Fruit fly (Drosophila melanogaster) whole organism, adult: ENCODE measurements around the gene CG43219.

ENCODE experiments used
- CG11617 ChIP-seq: fragments of 200-800 bp; sonication (Bioruptor generic); optimal IDR thresholded peaks from 2 replicates; lab custom pipeline; 2017; ENCODE audit warnings: mild to moderate bottlenecking, missing biosample characterization, missing genetic modification reagents, missing genetic modification characterization
- CG12768 ChIP-seq: fragments of 200-800 bp; sonication (Bioruptor generic); optimal IDR thresholded peaks from 2 replicates; lab custom pipeline; 2017; ENCODE audit warnings: missing biosample characterization, missing genetic modification characterization, mild to moderate bottlenecking, moderate library complexity, missing genetic modification reagents
- CG14711 ChIP-seq: fragments of 200-800 bp; sonication (Bioruptor generic); optimal IDR thresholded peaks from 2 replicates; lab custom pipeline; 2018; ENCODE audit warnings: missing biosample characterization, mild to moderate bottlenecking, missing genetic modification characterization, moderate library complexity
- CG1620 ChIP-seq: fragments of 200-800 bp; sonication (Bioruptor generic); optimal IDR thresholded peaks from 2 replicates; lab custom pipeline; 2016; ENCODE audit warnings: missing biosample characterization, missing genetic modification characterization
- CG33017 ChIP-seq: fragments of 200-800 bp; sonication (Bioruptor generic); optimal IDR thresholded peaks from 2 replicates; lab custom pipeline; 2018; ENCODE audit warnings: missing biosample characterization, mild to moderate bottlenecking, missing genetic modification characterization, moderate library complexity
- CG5204 ChIP-seq: fragments of 200-800 bp; sonication (Bioruptor generic); optimal IDR thresholded peaks from 2 replicates; lab custom pipeline; 2016; ENCODE audit warnings: missing biosample characterization, missing genetic modification characterization
- CG7045 ChIP-seq: fragments of 200-800 bp; sonication (Bioruptor generic); optimal IDR thresholded peaks from 2 replicates; lab custom pipeline; 2017; ENCODE audit warnings: missing biosample characterization, mild to moderate bottlenecking, missing genetic modification characterization
- CG7101 ChIP-seq: fragments of 200-800 bp; sonication (Bioruptor generic); optimal IDR thresholded peaks from 2 replicates; lab custom pipeline; 2018; ENCODE audit warnings: missing biosample characterization, mild to moderate bottlenecking, missing genetic modification characterization, moderate library complexity
- Clk ChIP-seq: fragments of 200-800 bp; sonication (Bioruptor generic); optimal IDR thresholded peaks from 2 replicates; lab custom pipeline; 2017; ENCODE audit warnings: missing biosample characterization, missing genetic modification characterization
- Crg-1 ChIP-seq: fragments of 200-800 bp; sonication (Bioruptor generic); optimal IDR thresholded peaks from 2 replicates; lab custom pipeline; 2016; ENCODE audit warnings: missing biosample characterization, missing genetic modification characterization
- Hr96 ChIP-seq: fragments of 200-800 bp; sonication (Bioruptor generic); optimal IDR thresholded peaks from 2 replicates; lab custom pipeline; 2016; ENCODE audit warnings: missing biosample characterization, missing genetic modification characterization
- Mnt ChIP-seq: fragments of 200-800 bp; sonication (Bioruptor generic); optimal IDR thresholded peaks from 2 replicates; lab custom pipeline; 2016; ENCODE audit warnings: missing biosample characterization, mild to moderate bottlenecking, missing genetic modification characterization
- bab1 ChIP-seq: fragments of 200-800 bp; sonication (Bioruptor generic); optimal IDR thresholded peaks from 3 replicates; lab custom pipeline; 2019; ENCODE audit warnings: missing biosample characterization, mild to moderate bottlenecking, missing genetic modification characterization, moderate library complexity
- cic ChIP-seq: fragments of 200-800 bp; sonication (Bioruptor generic); optimal IDR thresholded peaks from 2 replicates; lab custom pipeline; 2017; ENCODE audit warnings: missing biosample characterization, mild to moderate bottlenecking, missing genetic modification characterization, moderate library complexity
- cnc ChIP-seq, 2 experiments: fragments of >200 bp; optimal IDR thresholded peaks; 2 replicates each; lab custom pipeline; 2017
- kay ChIP-seq: fragments of 200-800 bp; sonication (Bioruptor generic); peaks from one replicate; lab custom pipeline; 2016; ENCODE audit warnings: missing biosample characterization, missing genetic modification characterization, borderline replicate concordance
- ovo ChIP-seq: fragments of 200-800 bp; sonication (Bioruptor generic); optimal IDR thresholded peaks from 2 replicates; lab custom pipeline; 2016; ENCODE audit warnings: missing biosample characterization, missing genetic modification characterization
- pad ChIP-seq: fragments of 200-800 bp; sonication (Bioruptor generic); optimal IDR thresholded peaks from 3 replicates; lab custom pipeline; 2017; ENCODE audit warnings: missing biosample characterization, missing genetic modification characterization, mild to moderate bottlenecking, moderate library complexity, missing genetic modification reagents
- tj ChIP-seq: fragments of 200-800 bp; sonication (Bioruptor generic); optimal IDR thresholded peaks from 3 replicates; lab custom pipeline; 2017; ENCODE audit warnings: missing biosample characterization, mild to moderate bottlenecking, missing genetic modification characterization, moderate library complexity
- toe ChIP-seq: fragments of 200-800 bp; sonication (Bioruptor generic); optimal IDR thresholded peaks from 2 replicates; lab custom pipeline; 2016; ENCODE audit warnings: missing biosample characterization, missing genetic modification characterization

CG43219 gene

dm6 chr3L:21223268-21223667, 3.1 kb downstream of the CG43219 start:
- TF ChIP-seq Mnt (no peak), CG14711 (tag; lab: Kevin White, UChicago) (no peak), Clk (GFP tag; lab: Kevin White, UChicago) (no peak), CG1620 (no peak), Crg-1 (no peak), tj (GFP tag; lab: Kevin White, UChicago) (no peak), cnc (optimal IDR thresholded peaks at IDR 0.05; lab: Kevin White, UChicago) (no peak), toe (GFP tag; lab: Kevin White, UChicago) (no peak), ovo (GFP tag; lab: Kevin White, UChicago) (no peak), bab1 (GFP tag; lab: Kevin White, UChicago) (no peak), Hr96 (no peak), CG11617 (GFP tag; lab: Kevin White, UChicago) (no peak), CG12768 (GFP tag; lab: Kevin White, UChicago) (no peak), kay (GFP tag; lab: Kevin White, UChicago) (no peak), CG7101 (tag; lab: Kevin White, UChicago) (no peak), CG5204 (GFP tag; lab: Kevin White, UChicago) (no peak), cic (GFP tag; lab: Kevin White, UChicago) (no peak)

dm6 chr3L:21224274-21224673, 4.1 kb downstream of the CG43219 start:
- no peak for TF ChIP-seq cic (GFP tag; lab: Kevin White, UChicago)
- no peak for TF ChIP-seq cnc (optimal IDR thresholded peaks at IDR 0.05; lab: Kevin White, UChicago)
- no peak for TF ChIP-seq kay (GFP tag; lab: Kevin White, UChicago)
- TF ChIP-seq tj (GFP tag; lab: Kevin White, UChicago) = peak; percentile 5
- TF ChIP-seq CG7045 (GFP tag; lab: Kevin White, UChicago) = peak; percentile 4
- no peak for TF ChIP-seq ovo (GFP tag; lab: Kevin White, UChicago)
- TF ChIP-seq toe (GFP tag; lab: Kevin White, UChicago) = no peak
- TF ChIP-seq Crg-1 = no peak
- peak; percentile 7 for TF ChIP-seq CG33017 (tag; lab: Kevin White, UChicago)
- no peak for TF ChIP-seq CG5204 (GFP tag; lab: Kevin White, UChicago)
- no peak for TF ChIP-seq pad (GFP tag; lab: Kevin White, UChicago)
- no peak for TF ChIP-seq Hr96
- no peak for TF ChIP-seq CG1620
- TF ChIP-seq Mnt = no peak
- no peak for TF ChIP-seq bab1 (GFP tag; lab: Kevin White, UChicago)
- peak; percentile 13 for TF ChIP-seq CG11617 (GFP tag; lab: Kevin White, UChicago)
- TF ChIP-seq Clk (GFP tag; lab: Kevin White, UChicago) = no peak
- TF ChIP-seq CG12768 (GFP tag; lab: Kevin White, UChicago) = no peak
- TF ChIP-seq CG14711 (tag; lab: Kevin White, UChicago) = no peak
- no peak for TF ChIP-seq CG7101 (tag; lab: Kevin White, UChicago)

dm6 chr3L:21224701-21225223, 4.6 kb downstream of the CG43219 start:
- peak; percentile 58 for TF ChIP-seq cic (GFP tag; lab: Kevin White, UChicago)
- no peak for TF ChIP-seq Clk (GFP tag; lab: Kevin White, UChicago)
- no peak for TF ChIP-seq CG1620

- TF ChIP-seq Hr96 (no peak), tj (GFP tag; lab: Kevin White, UChicago) (no peak), bab1 (GFP tag; lab: Kevin White, UChicago) (no peak), CG5204 (GFP tag; lab: Kevin White, UChicago) (no peak), CG7045 (GFP tag; lab: Kevin White, UChicago) (no peak), pad (GFP tag; lab: Kevin White, UChicago) (no peak), ovo (GFP tag; lab: Kevin White, UChicago) (no peak), CG11617 (GFP tag; lab: Kevin White, UChicago) (no peak), cnc (optimal IDR thresholded peaks at IDR 0.05; lab: Kevin White, UChicago) (no peak), toe (GFP tag; lab: Kevin White, UChicago) (no peak), CG1620 (no peak)
These were observed 5.4 kb downstream of the CG43219 start for dm6 chr3L:21225642-21226041.

dm6 chr3L:21226309-21226708, 6.1 kb downstream of the CG43219 start, which contains the start of gene Eip78C:
Eip78C (plus strand) TSS chr3L:21226609.
- TF ChIP-seq CG1620 (no peak), CG5204 (GFP tag; lab: Kevin White, UChicago) (no peak), Mnt (no peak), pad (GFP tag; lab: Kevin White, UChicago) (no peak), cic (GFP tag; lab: Kevin White, UChicago) (no peak), toe (GFP tag; lab: Kevin White, UChicago) (no peak), CG33017 (tag; lab: Kevin White, UChicago) (no peak), Crg-1 (no peak), Clk (GFP tag; lab: Kevin White, UChicago) (no peak), CG14711 (tag; lab: Kevin White, UChicago) (no peak), CG12768 (GFP tag; lab: Kevin White, UChicago) (no peak), kay (GFP tag; lab: Kevin White, UChicago) (no peak), cnc (optimal IDR thresholded peaks at IDR 0.05; lab: Kevin White, UChicago) (no peak), tj (GFP tag; lab: Kevin White, UChicago) (no peak), bab1 (GFP tag; lab: Kevin White, UChicago) (no peak), ovo (GFP tag; lab: Kevin White, UChicago) (no peak), CG11617 (GFP tag; lab: Kevin White, UChicago) (no peak), CG7045 (GFP tag; lab: Kevin White, UChicago) (no peak)

- no peak for TF ChIP-seq CG1620
- no peak for TF ChIP-seq CG14711 (tag; lab: Kevin White, UChicago)
- TF ChIP-seq CG33017 (tag; lab: Kevin White, UChicago) = no peak
- no peak for TF ChIP-seq toe (GFP tag; lab: Kevin White, UChicago)
- TF ChIP-seq kay (GFP tag; lab: Kevin White, UChicago) = no peak
- no peak for TF ChIP-seq CG5204 (GFP tag; lab: Kevin White, UChicago)
- no peak for TF ChIP-seq bab1 (GFP tag; lab: Kevin White, UChicago)
- no peak for TF ChIP-seq CG7045 (GFP tag; lab: Kevin White, UChicago)
- no peak for TF ChIP-seq Mnt
- no peak for TF ChIP-seq Clk (GFP tag; lab: Kevin White, UChicago)
- TF ChIP-seq CG11617 (GFP tag; lab: Kevin White, UChicago) = no peak
- TF ChIP-seq tj (GFP tag; lab: Kevin White, UChicago) = no peak
- no peak for TF ChIP-seq CG7101 (tag; lab: Kevin White, UChicago)
- TF ChIP-seq pad (GFP tag; lab: Kevin White, UChicago) = no peak
- no peak for TF ChIP-seq Crg-1
- no peak for TF ChIP-seq Hr96
- TF ChIP-seq CG12768 (GFP tag; lab: Kevin White, UChicago) = no peak
- TF ChIP-seq cnc (optimal IDR thresholded peaks at IDR 0.05; lab: Kevin White, UChicago) = no peak
- TF ChIP-seq cic (GFP tag; lab: Kevin White, UChicago) = no peak
These were observed 9.6 kb downstream of the CG43219 start for dm6 chr3L:21229764-21230163.
